Worm (Caenorhabditis elegans): ENCODE data around the gene spp-8.

Gene spp-8

DNA sequence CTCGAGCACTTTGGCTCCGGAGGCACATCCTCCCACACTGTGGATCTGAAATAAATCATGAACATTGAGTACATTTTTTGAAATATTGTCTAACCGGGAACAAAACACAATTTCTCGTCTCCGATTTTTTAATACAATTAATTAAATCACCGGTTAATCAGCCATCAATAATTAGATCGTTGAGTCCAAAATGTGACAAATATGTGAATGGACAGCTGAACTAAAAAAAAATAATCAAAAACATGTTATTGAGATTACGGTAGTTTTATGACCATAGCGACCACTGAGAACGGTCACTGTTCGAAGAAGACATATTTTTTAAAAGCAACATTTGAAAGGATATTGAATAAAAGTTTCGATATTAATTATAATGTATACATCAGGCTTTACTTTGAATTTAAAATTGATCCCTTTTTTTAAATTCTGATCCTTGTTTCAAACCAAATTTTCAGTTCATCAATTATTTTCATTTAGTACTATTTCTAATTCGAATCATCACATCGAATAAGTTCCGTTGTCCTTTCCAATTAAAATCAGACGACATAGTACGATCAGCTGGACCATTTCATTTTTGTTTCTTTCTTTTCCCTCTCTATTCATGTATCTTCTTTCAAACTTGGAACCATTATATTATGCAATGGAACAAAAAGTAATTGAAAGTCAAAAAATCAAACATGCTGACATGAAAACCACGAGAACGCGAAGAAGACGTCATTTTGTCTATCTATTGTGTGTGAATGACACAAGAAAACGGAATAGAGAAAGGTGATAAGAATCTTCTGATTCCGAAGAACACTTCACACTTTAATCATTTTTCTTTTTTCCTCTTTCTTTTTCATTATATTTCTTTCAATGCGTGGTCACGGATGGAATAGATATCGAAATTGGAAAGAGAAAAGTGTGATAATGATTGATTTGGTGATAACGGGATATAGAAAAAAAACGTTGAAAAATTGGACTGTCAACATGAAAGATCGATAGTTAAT is 48.9 kb downstream of the spp-8 start (continued):
- peak; percentile 98 for TF ChIP-seq elt-2 (tag; optimal IDR thresholded peaks at IDR 0.05)
- TF ChIP-seq lin-15B (tag; optimal IDR thresholded peaks at IDR 0.05) = no peak
- TF ChIP-seq elt-3 (tag; optimal IDR thresholded peaks at IDR 0.05) = peak in 5 of 6 experiments; percentile 1 to 95 (median 28)
- no peak for TF ChIP-seq alr-1 (tag; optimal IDR thresholded peaks at IDR 0.05; ENCODE audit: borderline replicate concordance)
- TF ChIP-seq mep-1 (tag; optimal IDR thresholded peaks at IDR 0.05) = peak; percentile 61
- TF ChIP-seq ceh-82 (tag; optimal IDR thresholded peaks at IDR 0.05) = no peak
- TF ChIP-seq nhr-12 (tag; optimal IDR thresholded peaks at IDR 0.05) = no peak
- no peak for TF ChIP-seq fkh-4 (tag; optimal IDR thresholded peaks at IDR 0.05; ENCODE audit: borderline replicate concordance)
- no peak for TF ChIP-seq zip-4 (GFP tag; optimal IDR thresholded peaks at IDR 0.05)
- no peak for TF ChIP-seq nhr-237 (tag; optimal IDR thresholded peaks at IDR 0.05)
- no peak for TF ChIP-seq fos-1 (tag; optimal IDR thresholded peaks at IDR 0.05)
- TF ChIP-seq sup-37 (GFP tag; optimal IDR thresholded peaks at IDR 0.05) = no peak
- peak; percentile 29 for TF ChIP-seq unc-130 (tag; optimal IDR thresholded peaks at IDR 0.05)

DNA sequence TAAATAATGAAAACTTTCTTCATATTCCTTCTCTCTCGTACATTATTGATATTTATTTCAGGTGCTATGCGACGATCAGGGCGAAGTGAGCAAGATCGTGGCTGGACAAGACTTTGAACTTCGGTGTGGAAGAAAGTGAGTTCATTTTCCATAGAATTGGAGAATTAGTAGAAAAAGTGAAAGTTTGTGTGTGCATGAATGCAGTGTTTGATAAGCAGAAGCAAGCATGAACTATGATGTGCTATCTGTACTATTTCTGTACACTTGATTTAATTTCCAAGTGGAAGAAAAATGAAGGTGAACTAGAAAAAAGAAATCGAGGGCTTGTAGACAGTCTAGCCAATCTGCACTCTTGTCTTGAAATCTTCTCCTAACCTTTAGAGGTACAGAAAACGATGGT is 50.6 kb downstream of the spp-8 start:
- TF ChIP-seq nhr-20 (tag; optimal IDR thresholded peaks at IDR 0.05) (peak; percentile 18), lin-35 (GFP tag; optimal IDR thresholded peaks at IDR 0.05) (peak in 1 of 2 experiments; percentile 36), elt-2 (tag; optimal IDR thresholded peaks at IDR 0.05) (peak; percentile 76), hlh-17 (GFP tag; optimal IDR thresholded peaks at IDR 0.05; ENCODE audit: borderline replicate concordance) (no peak), blmp-1 (tag; optimal IDR thresholded peaks at IDR 0.05) (peak; percentile 54), irx-1 (tag; optimal IDR thresholded peaks at IDR 0.05) (no peak), nhr-19 (GFP tag; conservative IDR thresholded peaks at IDR 0.05) (0 out of 2 replicates have a peak, but pooled peaks have one; percentile 9), nhr-71 (tag; optimal IDR thresholded peaks at IDR 0.05) (peak; percentile 8), ets-5 (GFP tag; IDR thresholded peaks at IDR 0.05) (no peak), nhr-12 (tag; optimal IDR thresholded peaks at IDR 0.05) (no peak)

DNA sequence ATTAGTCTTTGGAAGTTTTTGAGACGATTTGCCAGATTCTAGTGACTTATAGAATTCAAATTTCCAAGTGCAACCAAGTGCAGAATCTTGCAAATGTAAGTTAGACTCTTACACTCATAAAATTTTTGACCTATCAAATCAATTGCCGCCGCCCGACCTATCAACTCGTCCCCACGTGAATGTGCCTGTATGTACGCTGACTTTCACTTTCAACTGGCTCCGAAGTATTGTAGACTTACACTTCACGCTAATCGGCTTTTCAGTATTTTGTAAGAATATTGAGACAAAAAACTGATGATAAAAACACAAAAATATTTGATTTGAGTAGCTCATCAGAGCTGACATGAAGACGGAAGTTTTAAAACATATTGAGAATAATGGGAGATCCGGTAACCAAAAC is 51.3 kb downstream of the spp-8 start:
- no peak for TF ChIP-seq nhr-77 (tag; optimal IDR thresholded peaks at IDR 0.05)
- no peak for TF ChIP-seq lin-39 (tag; optimal IDR thresholded peaks at IDR 0.05)
- peak; percentile 81 for TF ChIP-seq elt-2 (tag; optimal IDR thresholded peaks at IDR 0.05)
- TF ChIP-seq nhr-76 (tag; optimal IDR thresholded peaks at IDR 0.05) = no peak
- TF ChIP-seq blmp-1 (tag; optimal IDR thresholded peaks at IDR 0.05) = peak; percentile 30
- TF ChIP-seq lin-35 (GFP tag; optimal IDR thresholded peaks at IDR 0.05) = peak in 1 of 2 experiments; percentile 14

All from whole organism, L1 larva.